Fruit fly (Drosophila melanogaster) whole organism, adult: Measurements from ENCODE around the gene flr.

Experiments used
- CG11617 ChIP-seq: fragments of 200-800 bp; sonication (Bioruptor generic); optimal IDR thresholded peaks from 2 replicates; lab custom pipeline; 2017; ENCODE audit warnings: mild to moderate bottlenecking, missing biosample characterization, missing genetic modification reagents, missing genetic modification characterization
- CG12768 ChIP-seq: fragments of 200-800 bp; sonication (Bioruptor generic); optimal IDR thresholded peaks from 2 replicates; lab custom pipeline; 2017; ENCODE audit warnings: missing biosample characterization, missing genetic modification characterization, mild to moderate bottlenecking, moderate library complexity, missing genetic modification reagents
- CG14711 ChIP-seq: fragments of 200-800 bp; sonication (Bioruptor generic); optimal IDR thresholded peaks from 2 replicates; lab custom pipeline; 2018; ENCODE audit warnings: missing biosample characterization, mild to moderate bottlenecking, missing genetic modification characterization, moderate library complexity
- CG1620 ChIP-seq: fragments of 200-800 bp; sonication (Bioruptor generic); optimal IDR thresholded peaks from 2 replicates; lab custom pipeline; 2016; ENCODE audit warnings: missing biosample characterization, missing genetic modification characterization
- CG33017 ChIP-seq: fragments of 200-800 bp; sonication (Bioruptor generic); optimal IDR thresholded peaks from 2 replicates; lab custom pipeline; 2018; ENCODE audit warnings: missing biosample characterization, mild to moderate bottlenecking, missing genetic modification characterization, moderate library complexity
- CG5204 ChIP-seq: fragments of 200-800 bp; sonication (Bioruptor generic); optimal IDR thresholded peaks from 2 replicates; lab custom pipeline; 2016; ENCODE audit warnings: missing biosample characterization, missing genetic modification characterization
- CG7045 ChIP-seq: fragments of 200-800 bp; sonication (Bioruptor generic); optimal IDR thresholded peaks from 2 replicates; lab custom pipeline; 2017; ENCODE audit warnings: missing biosample characterization, mild to moderate bottlenecking, missing genetic modification characterization
- CG7101 ChIP-seq: fragments of 200-800 bp; sonication (Bioruptor generic); optimal IDR thresholded peaks from 2 replicates; lab custom pipeline; 2018; ENCODE audit warnings: missing biosample characterization, mild to moderate bottlenecking, missing genetic modification characterization, moderate library complexity
- Clk ChIP-seq: fragments of 200-800 bp; sonication (Bioruptor generic); optimal IDR thresholded peaks from 2 replicates; lab custom pipeline; 2017; ENCODE audit warnings: missing biosample characterization, missing genetic modification characterization
- Crg-1 ChIP-seq: fragments of 200-800 bp; sonication (Bioruptor generic); optimal IDR thresholded peaks from 2 replicates; lab custom pipeline; 2016; ENCODE audit warnings: missing biosample characterization, missing genetic modification characterization
- Hr96 ChIP-seq: fragments of 200-800 bp; sonication (Bioruptor generic); optimal IDR thresholded peaks from 2 replicates; lab custom pipeline; 2016; ENCODE audit warnings: missing biosample characterization, missing genetic modification characterization
- Mnt ChIP-seq: fragments of 200-800 bp; sonication (Bioruptor generic); optimal IDR thresholded peaks from 2 replicates; lab custom pipeline; 2016; ENCODE audit warnings: missing biosample characterization, mild to moderate bottlenecking, missing genetic modification characterization
- bab1 ChIP-seq: fragments of 200-800 bp; sonication (Bioruptor generic); optimal IDR thresholded peaks from 3 replicates; lab custom pipeline; 2019; ENCODE audit warnings: missing biosample characterization, mild to moderate bottlenecking, missing genetic modification characterization, moderate library complexity
- cic ChIP-seq: fragments of 200-800 bp; sonication (Bioruptor generic); optimal IDR thresholded peaks from 2 replicates; lab custom pipeline; 2017; ENCODE audit warnings: missing biosample characterization, mild to moderate bottlenecking, missing genetic modification characterization, moderate library complexity
- cnc ChIP-seq, 2 experiments: fragments of >200 bp; optimal IDR thresholded peaks; 2 replicates each; lab custom pipeline; 2017
- kay ChIP-seq: fragments of 200-800 bp; sonication (Bioruptor generic); peaks from one replicate; lab custom pipeline; 2016; ENCODE audit warnings: missing biosample characterization, missing genetic modification characterization, borderline replicate concordance
- ovo ChIP-seq: fragments of 200-800 bp; sonication (Bioruptor generic); optimal IDR thresholded peaks from 2 replicates; lab custom pipeline; 2016; ENCODE audit warnings: missing biosample characterization, missing genetic modification characterization
- pad ChIP-seq: fragments of 200-800 bp; sonication (Bioruptor generic); optimal IDR thresholded peaks from 3 replicates; lab custom pipeline; 2017; ENCODE audit warnings: missing biosample characterization, missing genetic modification characterization, mild to moderate bottlenecking, moderate library complexity, missing genetic modification reagents
- tj ChIP-seq: fragments of 200-800 bp; sonication (Bioruptor generic); optimal IDR thresholded peaks from 3 replicates; lab custom pipeline; 2017; ENCODE audit warnings: missing biosample characterization, mild to moderate bottlenecking, missing genetic modification characterization, moderate library complexity
- toe ChIP-seq: fragments of 200-800 bp; sonication (Bioruptor generic); optimal IDR thresholded peaks from 2 replicates; lab custom pipeline; 2016; ENCODE audit warnings: missing biosample characterization, missing genetic modification characterization

Gene flr

dm6 chr3L:13435170-13435727 lies 22.6 kb downstream of the flr start, which contains the start of gene CG10713:
Gene CG10713 (minus strand): TSS chr3L:13435229.
- TF ChIP-seq CG7045 = peak; percentile 11
- no peak for TF ChIP-seq bab1 (GFP tag; lab: Kevin White, UChicago)

- TF ChIP-seq ovo (GFP tag; lab: Kevin White, UChicago) (no peak), Hr96 (GFP tag; lab: Kevin White, UChicago) (no peak), cnc (optimal IDR thresholded peaks at IDR 0.05; lab: Kevin White, UChicago) (no peak), tj (GFP tag; lab: Kevin White, UChicago) (no peak), Crg-1 (GFP tag; lab: Kevin White, UChicago) (no peak), Clk (no peak), CG7101 (tag; lab: Kevin White, UChicago) (no peak), CG5204 (GFP tag; lab: Kevin White, UChicago) (no peak), pad (GFP tag; lab: Kevin White, UChicago) (no peak), Mnt (GFP tag; lab: Kevin White, UChicago) (no peak), CG12768 (GFP tag; lab: Kevin White, UChicago) (no peak), CG1620 (GFP tag; lab: Kevin White, UChicago) (no peak), cic (no peak), bab1 (GFP tag; lab: Kevin White, UChicago) (no peak), kay (no peak)
Observed at dm6 chr3L:13437036-13437435, 24.4 kb downstream of the flr start, which contains the start of gene CG10154. Gene CG10154 (minus strand): TSS chr3L:13437136.

- TF ChIP-seq ovo (GFP tag; lab: Kevin White, UChicago) (no peak), CG1620 (GFP tag; lab: Kevin White, UChicago) (no peak), kay (no peak), Crg-1 (GFP tag; lab: Kevin White, UChicago) (no peak), pad (GFP tag; lab: Kevin White, UChicago) (no peak), CG33017 (no peak), tj (GFP tag; lab: Kevin White, UChicago) (no peak), cnc (optimal IDR thresholded peaks at IDR 0.05; lab: Kevin White, UChicago) (no peak), CG12768 (GFP tag; lab: Kevin White, UChicago) (no peak), toe (GFP tag; lab: Kevin White, UChicago) (no peak), CG11617 (GFP tag; lab: Kevin White, UChicago) (no peak), Mnt (GFP tag; lab: Kevin White, UChicago) (no peak), CG5204 (GFP tag; lab: Kevin White, UChicago) (no peak), CG7045 (no peak), Hr96 (GFP tag; lab: Kevin White, UChicago) (no peak), Clk (no peak), CG7101 (tag; lab: Kevin White, UChicago) (no peak), bab1 (GFP tag; lab: Kevin White, UChicago) (no peak), cic (no peak), CG14711 (no peak)
Observed at dm6 chr3L:13437654-13438053, 25.0 kb downstream of the flr start, which contains the start of gene CG10725. Gene CG10725 (plus strand): TSS chr3L:13437954.

- TF ChIP-seq pad (GFP tag; lab: Kevin White, UChicago) (no peak), ovo (GFP tag; lab: Kevin White, UChicago) (no peak), tj (GFP tag; lab: Kevin White, UChicago) (no peak), kay (no peak), CG7101 (tag; lab: Kevin White, UChicago) (no peak), CG14711 (no peak), CG5204 (GFP tag; lab: Kevin White, UChicago) (no peak), CG11617 (GFP tag; lab: Kevin White, UChicago) (no peak)
Observed at dm6 chr3L:13440370-13440960, 27.8 kb downstream of the flr start, which contains the start of the genes CG10140 and CG14109. Gene CG10140 (minus strand): TSS chr3L:13440470. Gene CG14109 (plus strand): TSS chr3L:13440910.

- TF ChIP-seq bab1 (GFP tag; lab: Kevin White, UChicago) (peak; percentile 36), CG7101 (tag; lab: Kevin White, UChicago) (no peak), CG1620 (GFP tag; lab: Kevin White, UChicago) (peak; percentile 26), CG11617 (GFP tag; lab: Kevin White, UChicago) (peak; percentile 25), Crg-1 (GFP tag; lab: Kevin White, UChicago) (no peak), kay (peak; percentile 71), CG33017 (no peak)
Observed at dm6 chr3L:13442400-13442799, 29.8 kb downstream of the flr start, which contains the start of gene cmb. Gene cmb (plus strand): TSS chr3L:13442594.

- TF ChIP-seq Clk (peak; percentile 26), toe (GFP tag; lab: Kevin White, UChicago) (no peak), cic (no peak), CG1620 (GFP tag; lab: Kevin White, UChicago) (no peak), Hr96 (GFP tag; lab: Kevin White, UChicago) (no peak), cnc (optimal IDR thresholded peaks at IDR 0.05; lab: Kevin White, UChicago) (no peak), tj (GFP tag; lab: Kevin White, UChicago) (no peak), Mnt (GFP tag; lab: Kevin White, UChicago) (no peak), Crg-1 (GFP tag; lab: Kevin White, UChicago) (no peak), CG5204 (GFP tag; lab: Kevin White, UChicago) (peak; percentile 20), CG7101 (tag; lab: Kevin White, UChicago) (peak; percentile 70), pad (GFP tag; lab: Kevin White, UChicago) (peak; percentile 8), CG12768 (GFP tag; lab: Kevin White, UChicago) (peak; percentile 71), CG7045 (peak; percentile 76), CG14711 (peak; percentile 62), kay (no peak), bab1 (GFP tag; lab: Kevin White, UChicago) (peak; percentile 78), ovo (GFP tag; lab: Kevin White, UChicago) (no peak), CG33017 (no peak), CG11617 (GFP tag; lab: Kevin White, UChicago) (no peak)
Observed at dm6 chr3L:13450177-13450793, 37.6 kb downstream of the flr start, which contains the start of the genes JMJD7 and CG10738. Gene JMJD7 (minus strand): TSS chr3L:13450283. Gene CG10738 (plus strand): TSS chr3L:13450770.
